Fruit fly (Drosophila melanogaster): Measurements from ENCODE around the gene CG31810.
A peak's percentile ranks its signal among the peaks of the same experiment; 100 is the strongest.

The CG31810 gene

dm6 chr2L:16819714-16820113 lies 32.5 kb downstream of the CG31810 start:
- TF ChIP-seq en (GFP tag; optimal IDR thresholded peaks at IDR 0.05), result no peak
- no peak for TF ChIP-seq CG6272 (GFP tag; IDR thresholded peaks at IDR 0.05)
- no peak for TF ChIP-seq CG3995 (GFP tag; optimal IDR thresholded peaks at IDR 0.05)
- no peak for TF ChIP-seq fru (optimal IDR thresholded peaks at IDR 0.05)
- TF ChIP-seq CG11093 (GFP tag; IDR thresholded peaks at IDR 0.05), result no peak
- no peak for TF ChIP-seq CG16813 (GFP tag; IDR thresholded peaks at IDR 0.05; ENCODE audit: partially characterized antibody)
- TF ChIP-seq CG7271 (tag; optimal IDR thresholded peaks at IDR 0.05), result no peak
- no peak for TF ChIP-seq CG4820 (GFP tag; optimal IDR thresholded peaks at IDR 0.05)
- no peak for TF ChIP-seq nerfin-1 (tag; optimal IDR thresholded peaks at IDR 0.05)
- no peak for TF ChIP-seq tin (GFP tag; optimal IDR thresholded peaks at IDR 0.05)
- TF ChIP-seq Dll (GFP tag; IDR thresholded peaks at IDR 0.05; ENCODE audit: partially characterized antibody), result no peak
- peak; percentile 55 for TF ChIP-seq salm (tag; optimal IDR thresholded peaks at IDR 0.05)
- no peak for TF ChIP-seq CG14667 (GFP tag; IDR thresholded peaks at IDR 0.05)
- TF ChIP-seq Lhr (GFP tag; optimal IDR thresholded peaks at IDR 0.05), result no peak
- no peak for TF ChIP-seq klu (GFP tag; IDR thresholded peaks at IDR 0.05)
- TF ChIP-seq CG17829 (tag; optimal IDR thresholded peaks at IDR 0.05), result no peak
- no peak for TF ChIP-seq Side (GFP tag; optimal IDR thresholded peaks at IDR 0.05)
- TF ChIP-seq hb (GFP tag; IDR thresholded peaks at IDR 0.05; ENCODE audit: partially characterized antibody), result no peak
- peak; percentile 31 for TF ChIP-seq CG12219 (GFP tag; optimal IDR thresholded peaks at IDR 0.05)
- TF ChIP-seq zen (tag; optimal IDR thresholded peaks at IDR 0.05), result no peak
- TF ChIP-seq CG1647 (GFP tag; optimal IDR thresholded peaks at IDR 0.05), result no peak
- no peak for TF ChIP-seq CG17186 (GFP tag; optimal IDR thresholded peaks at IDR 0.05)
- TF ChIP-seq CrebB (tag; optimal IDR thresholded peaks at IDR 0.05), result peak; percentile 37
- TF ChIP-seq abd-A (tag; optimal IDR thresholded peaks at IDR 0.05), result no peak
- TF ChIP-seq ase (GFP tag; IDR thresholded peaks at IDR 0.05), result no peak
- TF ChIP-seq scrt (GFP tag; optimal IDR thresholded peaks at IDR 0.05), result peak; percentile 54
- TF ChIP-seq org-1 (GFP tag; optimal IDR thresholded peaks at IDR 0.05), result no peak
- no peak for TF ChIP-seq her (GFP tag; optimal IDR thresholded peaks at IDR 0.05)
- TF ChIP-seq mirr (GFP tag; optimal IDR thresholded peaks at IDR 0.05), result peak; percentile 68
- no peak for TF ChIP-seq jigr1 (GFP tag; IDR thresholded peaks at IDR 0.05)
- no peak for TF ChIP-seq pnt (GFP tag; optimal IDR thresholded peaks at IDR 0.05)
- no peak for TF ChIP-seq ranshi (GFP tag; IDR thresholded peaks at IDR 0.05)
- TF ChIP-seq CG2678 (tag; optimal IDR thresholded peaks at IDR 0.05), result peak; percentile 72
- no peak for TF ChIP-seq wdn (GFP tag; IDR thresholded peaks at IDR 0.05)
- no peak for TF ChIP-seq CG7745 (tag; optimal IDR thresholded peaks at IDR 0.05)
- TF ChIP-seq Six4 (GFP tag; optimal IDR thresholded peaks at IDR 0.05), result no peak
- TF ChIP-seq CG3407 (GFP tag; optimal IDR thresholded peaks at IDR 0.05), result no peak
- TF ChIP-seq br (optimal IDR thresholded peaks at IDR 0.05), result no peak
- TF ChIP-seq CG16815 (GFP tag; optimal IDR thresholded peaks at IDR 0.05), result no peak
- TF ChIP-seq CG33557 (GFP tag; optimal IDR thresholded peaks at IDR 0.05), result no peak
- no peak for TF ChIP-seq CHES-1-like (GFP tag; optimal IDR thresholded peaks at IDR 0.05)
- peak; percentile 59 for TF ChIP-seq GATAe (GFP tag; conservative IDR thresholded peaks at IDR 0.05)
- TF ChIP-seq HLH4C (GFP tag; IDR thresholded peaks at IDR 0.05; ENCODE audit: partially characterized antibody), result no peak
- peak; percentile 97 for TF ChIP-seq exex (tag; optimal IDR thresholded peaks at IDR 0.05)
- no peak for TF ChIP-seq Camta (GFP tag; optimal IDR thresholded peaks at IDR 0.05)
- no peak for TF ChIP-seq CG2875 (GFP tag; optimal IDR thresholded peaks at IDR 0.05)
- TF ChIP-seq ci (GFP tag; IDR thresholded peaks at IDR 0.05), result no peak
- TF ChIP-seq CG1603 (tag; optimal IDR thresholded peaks at IDR 0.05), result no peak
- TF ChIP-seq Bgb (GFP tag; IDR thresholded peaks at IDR 0.05; ENCODE audit: partially characterized antibody), result no peak
- no peak for TF ChIP-seq bsh (GFP tag; optimal IDR thresholded peaks at IDR 0.05)
- peak; percentile 28 for TF ChIP-seq CG12071 (GFP tag; optimal IDR thresholded peaks at IDR 0.05)
- no peak for TF ChIP-seq Atf6 (GFP tag; IDR thresholded peaks at IDR 0.05)
